Fruit fly (Drosophila melanogaster): ENCODE measurements around the gene PGAP5.

The PGAP5 gene

dm6 chr2L:8239712-8240245, 41.1 kb downstream of the PGAP5 start, which contains the start of gene Pvr (continued):
- TF ChIP-seq CG7745 (tag; optimal IDR thresholded peaks at IDR 0.05) = no peak
- TF ChIP-seq CG17361 (GFP tag; IDR thresholded peaks at IDR 0.05) = no peak
- TF ChIP-seq her (GFP tag; optimal IDR thresholded peaks at IDR 0.05) = no peak
- no peak for TF ChIP-seq Hr51 (GFP tag; optimal IDR thresholded peaks at IDR 0.05)
- TF ChIP-seq CG17186 (GFP tag; optimal IDR thresholded peaks at IDR 0.05) = peak; percentile 65
- TF ChIP-seq usp (GFP tag; optimal IDR thresholded peaks at IDR 0.05) = no peak
- no peak for TF ChIP-seq CG4360 (GFP tag; IDR thresholded peaks at IDR 0.05)
- TF ChIP-seq ind (GFP tag; optimal IDR thresholded peaks at IDR 0.05) = no peak
- TF ChIP-seq CG1529 (GFP tag; optimal IDR thresholded peaks at IDR 0.05) = no peak
- TF ChIP-seq H15 (GFP tag; IDR thresholded peaks at IDR 0.05) = no peak
- TF ChIP-seq Gsc (GFP tag; IDR thresholded peaks at IDR 0.05) = no peak
- TF ChIP-seq CG15696 (tag; optimal IDR thresholded peaks at IDR 0.05) = no peak
- no peak for TF ChIP-seq CG31441 (GFP tag; IDR thresholded peaks at IDR 0.05)
- no peak for TF ChIP-seq gem (tag; optimal IDR thresholded peaks at IDR 0.05)
- no peak for TF ChIP-seq CG30403 (GFP tag; optimal IDR thresholded peaks at IDR 0.05)
- TF ChIP-seq CG3281 (GFP tag; optimal IDR thresholded peaks at IDR 0.05) = peak; percentile 3
- no peak for TF ChIP-seq run (tag; optimal IDR thresholded peaks at IDR 0.05)
- TF ChIP-seq grn (GFP tag; optimal IDR thresholded peaks at IDR 0.05) = peak; percentile 11
- TF ChIP-seq stc (GFP tag; IDR thresholded peaks at IDR 0.05) = peak; percentile 15; the same call in 1 of the 2 replicates
- TF ChIP-seq cad (GFP tag; optimal IDR thresholded peaks at IDR 0.05) = no peak
- TF ChIP-seq CG6689 (GFP tag; IDR thresholded peaks at IDR 0.05) = no peak
- no peak for TF ChIP-seq phol (tag; optimal IDR thresholded peaks at IDR 0.05)
- TF ChIP-seq Jarid2 (GFP tag; optimal IDR thresholded peaks at IDR 0.05) = peak; percentile 88
- no peak for TF ChIP-seq CG18764 (GFP tag; optimal IDR thresholded peaks at IDR 0.05)
- no peak for TF ChIP-seq Hand (GFP tag; optimal IDR thresholded peaks at IDR 0.05)
- TF ChIP-seq dmrt99B (tag; optimal IDR thresholded peaks at IDR 0.05) = no peak
- no peak for TF ChIP-seq caup (GFP tag; optimal IDR thresholded peaks at IDR 0.05; ENCODE audit: severe bottlenecking)
- no peak for TF ChIP-seq exex (tag; optimal IDR thresholded peaks at IDR 0.05)
- TF ChIP-seq Fer1 (GFP tag; optimal IDR thresholded peaks at IDR 0.05) = no peak
- TF ChIP-seq crol (GFP tag; IDR thresholded peaks at IDR 0.05) = no peak
- TF ChIP-seq Myb (GFP tag; optimal IDR thresholded peaks at IDR 0.05) = peak; percentile 97
- no peak for TF ChIP-seq ara (GFP tag; IDR thresholded peaks at IDR 0.05)
- TF ChIP-seq CG4404 (GFP tag; IDR thresholded peaks at IDR 0.05) = no peak
- TF ChIP-seq Ssrp (tag; optimal IDR thresholded peaks at IDR 0.05) = no peak
- TF ChIP-seq D19A (tag; optimal IDR thresholded peaks at IDR 0.05) = no peak
- TF ChIP-seq Ravus (GFP tag; IDR thresholded peaks at IDR 0.05) = no peak
- no peak for TF ChIP-seq CG17568 (GFP tag; optimal IDR thresholded peaks at IDR 0.05)
- TF ChIP-seq dati (GFP tag; IDR thresholded peaks at IDR 0.05) = no peak
- no peak for TF ChIP-seq CG13424 (tag; optimal IDR thresholded peaks at IDR 0.05)
- no peak for TF ChIP-seq CG16863 (GFP tag; optimal IDR thresholded peaks at IDR 0.05)
- TF ChIP-seq CG3726 (GFP tag; IDR thresholded peaks at IDR 0.05) = no peak
- TF ChIP-seq ci (GFP tag; IDR thresholded peaks at IDR 0.05) = peak; percentile 17; the same call in 1 of the 3 replicates
- TF ChIP-seq E2f1 (GFP tag; IDR thresholded peaks at IDR 0.05) = no peak
- TF ChIP-seq kah (GFP tag; optimal IDR thresholded peaks at IDR 0.05) = no peak
- TF ChIP-seq da (GFP tag; optimal IDR thresholded peaks at IDR 0.05) = no peak
- no peak for TF ChIP-seq croc (GFP tag; conservative IDR thresholded peaks at IDR 0.05)
- TF ChIP-seq NK7.1 (GFP tag; optimal IDR thresholded peaks at IDR 0.05) = no peak
- no peak for TF ChIP-seq Elba2 (GFP tag; optimal IDR thresholded peaks at IDR 0.05)
- TF ChIP-seq CG15601 (tag; optimal IDR thresholded peaks at IDR 0.05) = peak; percentile 80
- peak in 1 of 2 experiments; percentile 21 for TF ChIP-seq dpn (GFP tag; optimal IDR thresholded peaks at IDR 0.05)
- TF ChIP-seq tgo (GFP tag; IDR thresholded peaks at IDR 0.05) = no peak
- TF ChIP-seq vnd (GFP tag; IDR thresholded peaks at IDR 0.05; ENCODE audit: partially characterized antibody) = peak; percentile 89
